Fruit fly (Drosophila melanogaster) whole organism, embryonic: Measurements from ENCODE around the gene Dbx.

ENCODE experiments used
- CG17385 ChIP-seq: fragments of 200-800 bp; sonication (Bioruptor generic); optimal IDR thresholded peaks from 3 replicates; lab custom pipeline; 2018; ENCODE audit warnings: missing biosample characterization, mild to moderate bottlenecking, missing genetic modification characterization
- CG8359 ChIP-seq: fragments of 200-800 bp; sonication (Bioruptor generic); optimal IDR thresholded peaks from 2 replicates; lab custom pipeline; 2017; ENCODE audit warnings: missing biosample characterization, mild to moderate bottlenecking, missing genetic modification characterization, borderline replicate concordance
- tll ChIP-seq, 2 experiments: fragments of 200-800 bp in 1 of 2; fragments of >200 bp in 1 of 2; sonication (Bioruptor generic) in 1 of 2; optimal IDR thresholded peaks; 2 replicates each; lab custom pipeline; 2017 to 2019; ENCODE audit warnings: missing biosample characterization in 2 of 2, missing genetic modification characterization in 2 of 2, mild to moderate bottlenecking in 1 of 2, moderate library complexity in 1 of 2

- TF ChIP-seq CG17385 (GFP tag; lab: Kevin White, UChicago) (no peak), CG8359 (GFP tag; lab: Kevin White, UChicago) (no peak), tll (GFP tag; optimal IDR thresholded peaks at IDR 0.05; lab: Kevin White, UChicago) (no peak)
Observed at dm6 chr3L:1928959-1929358, 7.9 kb downstream of the Dbx start.
